Fruit fly (Drosophila melanogaster) whole organism, embryonic: ENCODE measurements around the gene HDAC3.
A peak's percentile ranks its signal among the peaks of the same experiment; 100 is the strongest.

Experiments
- BEAF-32 ChIP-seq: fragments of 200-800 bp; sonication (Bioruptor generic); optimal IDR thresholded peaks from 3 replicates; lab custom pipeline; 2017; ENCODE audit warnings: missing biosample characterization, missing genetic modification characterization, mild to moderate bottlenecking, moderate library complexity, missing genetic modification reagents
- Bgb ChIP-seq: fragments of 200-800 bp; sonication (Bioruptor generic); IDR thresholded peaks from 2 replicates; pipeline ENCODE4 v1.3.6; 2022; ENCODE audit warnings: missing biosample characterization, missing genetic modification characterization; ENCODE audit not compliant: partially characterized antibody
- CG11085 ChIP-seq: fragments of 200-800 bp; sonication (Bioruptor generic); IDR thresholded peaks from 2 replicates; pipeline ENCODE4 v1.3.6; 2022; ENCODE audit warnings: missing biosample characterization, missing genetic modification characterization
- CG11093 ChIP-seq: fragments of 200-800 bp; sonication (Bioruptor generic); IDR thresholded peaks from 3 replicates; pipeline ENCODE4 v1.3.6; 2022; ENCODE audit warnings: missing biosample characterization, missing genetic modification characterization
- CG11456 ChIP-seq: fragments of 200-800 bp; sonication (Bioruptor generic); IDR thresholded peaks from 3 replicates; pipeline ENCODE4 v1.3.6; 2022; ENCODE audit warnings: missing biosample characterization, missing genetic modification characterization
- CG11696 ChIP-seq: fragments of 200-800 bp; sonication (Bioruptor generic); IDR thresholded peaks from 2 replicates; pipeline ENCODE4 v1.3.6; 2022; ENCODE audit warnings: missing biosample characterization, missing genetic modification characterization
- CG13424 ChIP-seq: fragments of 200-800 bp; sonication (Bioruptor generic); optimal IDR thresholded peaks from 2 replicates; lab custom pipeline; 2019; ENCODE audit warnings: missing biosample characterization, mild to moderate bottlenecking, missing genetic modification characterization, moderate library complexity
- CG14710 ChIP-seq: fragments of 200-800 bp; sonication (Bioruptor generic); optimal IDR thresholded peaks from 3 replicates; lab custom pipeline; 2019; ENCODE audit warnings: missing biosample characterization, mild to moderate bottlenecking, missing genetic modification characterization, moderate library complexity
- CG1603 ChIP-seq: fragments of 200-800 bp; sonication (Bioruptor generic); optimal IDR thresholded peaks from 2 replicates; lab custom pipeline; 2019; ENCODE audit warnings: missing biosample characterization, mild to moderate bottlenecking, missing genetic modification characterization, moderate library complexity
- CG17328 ChIP-seq: fragments of 200-800 bp; sonication (Bioruptor generic); IDR thresholded peaks from 2 replicates; pipeline ENCODE4 v1.3.6; 2022; ENCODE audit warnings: missing biosample characterization, missing genetic modification characterization
- CG17829 ChIP-seq: fragments of 200-800 bp; optimal IDR thresholded peaks from 2 replicates; lab custom pipeline; 2019; ENCODE audit warnings: missing biosample characterization, mild to moderate bottlenecking, missing genetic modification characterization, moderate library complexity
- CG18599 ChIP-seq: fragments of 200-800 bp; sonication (Bioruptor generic); optimal IDR thresholded peaks from 3 replicates; lab custom pipeline; 2017; ENCODE audit warnings: missing biosample characterization, missing genetic modification characterization, mild to moderate bottlenecking, moderate library complexity, missing genetic modification reagents
- CG18619 ChIP-seq: fragments of 200-800 bp; sonication (Bioruptor generic); optimal IDR thresholded peaks from 3 replicates; lab custom pipeline; 2017; ENCODE audit warnings: missing biosample characterization, mild to moderate bottlenecking, missing genetic modification characterization
- CG2116 ChIP-seq: fragments of 200-800 bp; sonication (Bioruptor generic); optimal IDR thresholded peaks from 3 replicates; lab custom pipeline; 2018; ENCODE audit warnings: missing biosample characterization, mild to moderate bottlenecking, missing genetic modification characterization
- CG2129 ChIP-seq: fragments of 200-800 bp; sonication (Bioruptor generic); IDR thresholded peaks from 2 replicates; pipeline ENCODE4 v1.3.6; 2022; ENCODE audit warnings: missing biosample characterization, missing genetic modification characterization; ENCODE audit not compliant: partially characterized antibody
- CG2199 ChIP-seq: fragments of 200-800 bp; sonication (Bioruptor generic); IDR thresholded peaks from 3 replicates; pipeline ENCODE4 v1.3.6; 2022; ENCODE audit warnings: missing biosample characterization, missing genetic modification characterization
- CG2712 ChIP-seq: fragments of 200-800 bp; optimal IDR thresholded peaks from 3 replicates; lab custom pipeline; 2019; ENCODE audit warnings: missing biosample characterization, mild to moderate bottlenecking, missing genetic modification characterization, moderate library complexity
- CG2875 ChIP-seq: fragments of 200-800 bp; sonication (Bioruptor generic); optimal IDR thresholded peaks from 2 replicates; lab custom pipeline; 2017; ENCODE audit warnings: missing biosample characterization, mild to moderate bottlenecking, missing genetic modification characterization, missing genetic modification reagents
- CG33213 ChIP-seq: fragments of 200-800 bp; sonication (Bioruptor generic); optimal IDR thresholded peaks from 3 replicates; lab custom pipeline; 2016; ENCODE audit warnings: missing biosample characterization, missing genetic modification characterization
- CG4617 ChIP-seq: fragments of 200-800 bp; sonication (Bioruptor generic); optimal IDR thresholded peaks from 3 replicates; lab custom pipeline; 2016; ENCODE audit warnings: missing biosample characterization, missing genetic modification characterization, borderline replicate concordance
- CG4854 ChIP-seq: fragments of 200-800 bp; sonication (Bioruptor generic); optimal IDR thresholded peaks from 2 replicates; lab custom pipeline; 2016; ENCODE audit warnings: missing biosample characterization, missing genetic modification characterization, inconsistent platforms
- CG6654 ChIP-seq: fragments of 200-800 bp; sonication (Bioruptor generic); optimal IDR thresholded peaks from 2 replicates; lab custom pipeline; 2017; ENCODE audit warnings: missing biosample characterization, mild to moderate bottlenecking, missing genetic modification characterization
- CG7786 ChIP-seq: fragments of 200-800 bp; sonication (Bioruptor generic); optimal IDR thresholded peaks from 2 replicates; lab custom pipeline; 2016; ENCODE audit warnings: missing biosample characterization, missing genetic modification characterization
- CG8089 ChIP-seq: fragments of 200-800 bp; sonication (Bioruptor generic); optimal IDR thresholded peaks from 3 replicates; lab custom pipeline; 2016; ENCODE audit warnings: missing biosample characterization, missing genetic modification characterization
- CkIIα-i1 ChIP-seq: fragments of 200-800 bp; sonication (Bioruptor generic); IDR thresholded peaks from 2 replicates; pipeline ENCODE4 v1.3.6; 2022; ENCODE audit warnings: missing biosample characterization, missing genetic modification characterization
- Dbx ChIP-seq: fragments of 200-800 bp; sonication (Bioruptor generic); IDR thresholded peaks from 3 replicates; pipeline ENCODE4 v1.3.6; 2022; ENCODE audit warnings: missing biosample characterization, missing genetic modification characterization
- Dek ChIP-seq: fragments of 200-800 bp; sonication (Bioruptor generic); optimal IDR thresholded peaks from 3 replicates; lab custom pipeline; 2019; ENCODE audit warnings: missing biosample characterization, mild to moderate bottlenecking, missing genetic modification characterization, moderate library complexity
- Doc3 ChIP-seq: fragments of 200-800 bp; sonication (Bioruptor generic); IDR thresholded peaks from 3 replicates; pipeline ENCODE4 v1.3.6; 2022; ENCODE audit warnings: missing biosample characterization, missing genetic modification characterization; ENCODE audit not compliant: partially characterized antibody
- Ets97D ChIP-seq: fragments of 200-800 bp; sonication (Bioruptor generic); optimal IDR thresholded peaks from 3 replicates; lab custom pipeline; 2016; ENCODE audit warnings: missing biosample characterization, missing genetic modification characterization
- Fer3 ChIP-seq: fragments of 200-800 bp; sonication (Bioruptor generic); optimal IDR thresholded peaks from 2 replicates; lab custom pipeline; 2018; ENCODE audit warnings: missing biosample characterization, mild to moderate bottlenecking, missing genetic modification characterization, moderate library complexity
- Gug ChIP-seq: fragments of 200-800 bp; sonication (Bioruptor generic); IDR thresholded peaks from 4 replicates; pipeline ENCODE4 v1.3.6; 2022; ENCODE audit warnings: missing biosample characterization, missing genetic modification characterization
- HHEX ChIP-seq: fragments of 200-800 bp; sonication (Bioruptor generic); optimal IDR thresholded peaks from 3 replicates; lab custom pipeline; 2017; ENCODE audit warnings: missing biosample characterization, mild to moderate bottlenecking, missing genetic modification characterization, missing genetic modification reagents
- Lhr ChIP-seq: fragments of 200-800 bp; sonication (Bioruptor generic); optimal IDR thresholded peaks from 3 replicates; lab custom pipeline; 2017; ENCODE audit warnings: mild to moderate bottlenecking, missing biosample characterization, missing genetic modification reagents, missing genetic modification characterization
- Myb ChIP-seq: fragments of 200-800 bp; sonication (Bioruptor generic); optimal IDR thresholded peaks from 2 replicates; lab custom pipeline; 2016; ENCODE audit warnings: missing biosample characterization, missing genetic modification characterization
- Neu2 ChIP-seq: fragments of 200-800 bp; sonication (Bioruptor generic); optimal IDR thresholded peaks from 3 replicates; lab custom pipeline; 2016; ENCODE audit warnings: missing biosample characterization, missing genetic modification characterization, borderline replicate concordance
- Pdp1 ChIP-seq, 2 experiments: fragments of 200-800 bp; sonication (Bioruptor generic); optimal IDR thresholded peaks; 3 replicates each; lab custom pipeline; 2016; ENCODE audit warnings: missing biosample characterization in 2 of 2, missing genetic modification characterization in 2 of 2, mild to moderate bottlenecking in 1 of 2, moderate library complexity in 1 of 2
- Rx ChIP-seq: fragments of 200-800 bp; sonication (Bioruptor generic); IDR thresholded peaks from 2 replicates; pipeline ENCODE4 v1.3.6; 2022; ENCODE audit warnings: missing biosample characterization, missing genetic modification characterization
- Ssrp ChIP-seq: fragments of 200-800 bp; sonication (Bioruptor generic); optimal IDR thresholded peaks from 2 replicates; lab custom pipeline; 2018; ENCODE audit warnings: missing biosample characterization, mild to moderate bottlenecking, missing genetic modification characterization, moderate library complexity
- ap ChIP-seq: fragments of 200-800 bp; sonication (Bioruptor generic); IDR thresholded peaks from 2 replicates; pipeline ENCODE4 v1.3.6; 2022; ENCODE audit warnings: missing biosample characterization, missing genetic modification characterization
- crp ChIP-seq, 2 experiments: fragments of 200-800 bp; sonication (Bioruptor generic); optimal IDR thresholded peaks; 2 replicates in 1 of 2; 3 replicates in 1 of 2; lab custom pipeline; 2017; ENCODE audit warnings: missing biosample characterization in 2 of 2, missing genetic modification characterization in 2 of 2, mild to moderate bottlenecking in 1 of 2, moderate library complexity in 1 of 2
- dmrt11E ChIP-seq: fragments of 200-800 bp; sonication (Bioruptor generic); optimal IDR thresholded peaks from 3 replicates; lab custom pipeline; 2018; ENCODE audit warnings: missing biosample characterization, mild to moderate bottlenecking, missing genetic modification characterization, moderate library complexity
- eve ChIP-seq, 2 experiments: fragments of >200 bp; optimal IDR thresholded peaks; 2 replicates each; lab custom pipeline; 2017; ENCODE audit warnings: missing biosample characterization in 2 of 2, missing genetic modification characterization in 2 of 2
- gt ChIP-seq: fragments of 200-800 bp; sonication (Bioruptor generic); IDR thresholded peaks from 2 replicates; pipeline ENCODE4 v1.3.6; 2022; ENCODE audit warnings: missing biosample characterization, missing genetic modification characterization
- lov ChIP-seq, 2 experiments: fragments of 200-800 bp in 1 of 2; fragments of >200 bp in 1 of 2; sonication (Bioruptor generic) in 1 of 2; IDR thresholded peaks in 1 of 2; optimal IDR thresholded peaks in 1 of 2; 2 replicates in 1 of 2; 3 replicates in 1 of 2; pipeline versions ENCODE4 v1.3.6 to Lab custom; 2017 to 2022; ENCODE audit warnings: missing biosample characterization in 1 of 2, missing genetic modification characterization in 1 of 2
- maf-S ChIP-seq: fragments of 200-800 bp; sonication (Bioruptor generic); optimal IDR thresholded peaks from 2 replicates; lab custom pipeline; 2016; ENCODE audit warnings: missing biosample characterization, missing genetic modification characterization
- mld ChIP-seq: fragments of 200-800 bp; sonication (Bioruptor generic); IDR thresholded peaks from 3 replicates; pipeline ENCODE4 v1.3.6; 2022; ENCODE audit warnings: missing biosample characterization, missing genetic modification characterization; ENCODE audit not compliant: partially characterized antibody
- nmo ChIP-seq: fragments of 200-800 bp; sonication (Bioruptor generic); optimal IDR thresholded peaks from 2 replicates; lab custom pipeline; 2018; ENCODE audit warnings: missing biosample characterization, mild to moderate bottlenecking, missing genetic modification characterization, moderate library complexity
- sens ChIP-seq: fragments of 200-800 bp; sonication (Bioruptor generic); peaks from one replicate; lab custom pipeline; 2016; ENCODE audit warnings: missing biosample characterization, missing genetic modification characterization
- sqz ChIP-seq: fragments of 200-800 bp; sonication (Bioruptor generic); optimal IDR thresholded peaks from 3 replicates; lab custom pipeline; 2018; ENCODE audit warnings: missing biosample characterization, mild to moderate bottlenecking, missing genetic modification characterization
- vfl ChIP-seq: fragments of 200-800 bp; sonication (Bioruptor generic); optimal IDR thresholded peaks from 2 replicates; lab custom pipeline; 2016; ENCODE audit warnings: missing biosample characterization, missing genetic modification characterization

The HDAC3 gene

dm6 chr3R:5516582-5517001 is 42.2 kb upstream of the HDAC3 start (continued):
- TF ChIP-seq CG18599 (no peak), CG33213 (peak; percentile 7), CG6654 (GFP tag; lab: Kevin White, UChicago) (no peak), Myb (GFP tag; lab: Kevin White, UChicago) (peak; percentile 85), CG1603 (tag; lab: Kevin White, UChicago) (peak; percentile 27), Bgb (GFP tag; lab: Robert Waterston, UW) (no peak), mld (GFP tag; lab: Robert Waterston, UW) (no peak), HHEX (GFP tag; lab: Kevin White, UChicago) (no peak), CG8089 (GFP tag; lab: Kevin White, UChicago) (no peak), Fer3 (no peak), Ets97D (GFP tag; lab: Kevin White, UChicago) (peak; percentile 57), Lhr (GFP tag; lab: Kevin White, UChicago) (peak; percentile 81), CG2129 (GFP tag; lab: Robert Waterston, UW) (no peak), CG4617 (GFP tag; lab: Kevin White, UChicago) (peak; percentile 3), Dbx (GFP tag; lab: Robert Waterston, UW) (no peak), vfl (GFP tag; lab: Kevin White, UChicago) (no peak), CG11093 (GFP tag; lab: Robert Waterston, UW) (no peak), dmrt11E (no peak), CG18619 (GFP tag; lab: Kevin White, UChicago) (no peak), CG2116 (GFP tag; lab: Kevin White, UChicago) (peak; percentile 45), CG4854 (no peak), CG13424 (tag; lab: Kevin White, UChicago) (no peak), maf-S (GFP tag; lab: Kevin White, UChicago) (no peak), nmo (peak; percentile 13), CG11085 (GFP tag; lab: Robert Waterston, UW) (no peak), Doc3 (GFP tag; lab: Robert Waterston, UW) (no peak), Neu2 (GFP tag; lab: Kevin White, UChicago) (no peak), CG2199 (GFP tag; lab: Robert Waterston, UW) (no peak), sens (GFP tag; lab: Kevin White, UChicago) (peak; percentile 72), CG14710 (tag; lab: Kevin White, UChicago) (peak; percentile 42), Gug (GFP tag; lab: Robert Waterston, UW) (no peak), CG17328 (GFP tag; lab: Robert Waterston, UW) (no peak), BEAF-32 (peak; percentile 49), ap (GFP tag; lab: Robert Waterston, UW) (no peak), lov (optimal IDR thresholded peaks at IDR 0.05; lab: Kevin White, UChicago) (no peak), lov (GFP tag; IDR thresholded peaks at IDR 0.05; lab: Robert Waterston, UW) (no peak), Rx (GFP tag; lab: Robert Waterston, UW) (no peak), CkIIα-i1 (no peak), Dek (tag; lab: Kevin White, UChicago) (no peak), eve (GFP tag; optimal IDR thresholded peaks at IDR 0.05; lab: Kevin White, UChicago) (no peak), CG17829 (tag; lab: Kevin White, UChicago) (no peak), Ssrp (tag; lab: Kevin White, UChicago) (no peak), gt (GFP tag; lab: Robert Waterston, UW) (no peak), CG2712 (tag; lab: Kevin White, UChicago) (no peak), Pdp1 (GFP tag; optimal IDR thresholded peaks at IDR 0.05; lab: Kevin White, UChicago) (no peak), CG7786 (no peak), CG2875 (GFP tag; lab: Kevin White, UChicago) (no peak), CG11456 (GFP tag; lab: Robert Waterston, UW) (no peak), sqz (GFP tag; lab: Kevin White, UChicago) (no peak), CG11696 (GFP tag; lab: Robert Waterston, UW) (no peak), crp (GFP tag; optimal IDR thresholded peaks at IDR 0.05; lab: Kevin White, UChicago) (peak; percentile 32 to 85)
